Fruit fly (Drosophila melanogaster): ENCODE data around the gene mab-21.

The mab-21 gene

dm6 chrX:6059135-6059824 lies 46.3 kb upstream of the mab-21 start (continued):
- no peak for TF ChIP-seq CG6791 (GFP tag; IDR thresholded peaks at IDR 0.05; ENCODE audit: partially characterized antibody)
- TF ChIP-seq Ptx1 (GFP tag; IDR thresholded peaks at IDR 0.05), result peak; percentile 23; the same call in 1 of the 2 replicates
- no peak for TF ChIP-seq CrebB (tag; optimal IDR thresholded peaks at IDR 0.05)
- no peak for TF ChIP-seq CG14667 (GFP tag; IDR thresholded peaks at IDR 0.05)
- TF ChIP-seq B-H1 (GFP tag; IDR thresholded peaks at IDR 0.05), result peak; percentile 16; the same call in 1 of the 3 replicates
- TF ChIP-seq CG17802 (tag; optimal IDR thresholded peaks at IDR 0.05), result no peak
- no peak for TF ChIP-seq da (GFP tag; optimal IDR thresholded peaks at IDR 0.05)
- TF ChIP-seq Doc3 (GFP tag; IDR thresholded peaks at IDR 0.05; ENCODE audit: partially characterized antibody), result no peak
- no peak for TF ChIP-seq dati (GFP tag; IDR thresholded peaks at IDR 0.05)
- no peak for TF ChIP-seq CG1233 (GFP tag; optimal IDR thresholded peaks at IDR 0.05)
- TF ChIP-seq Kr (GFP tag; optimal IDR thresholded peaks at IDR 0.05), result no peak
- no peak for TF ChIP-seq CG12744 (GFP tag; optimal IDR thresholded peaks at IDR 0.05)
- peak in 1 of 2 experiments; percentile 2 for TF ChIP-seq chif (GFP tag; optimal IDR thresholded peaks at IDR 0.05)
- 0 out of 3 replicates have a peak, but pooled peaks have one; percentile 31 for TF ChIP-seq otp (GFP tag; IDR thresholded peaks at IDR 0.05)
- no peak for TF ChIP-seq CG10431 (GFP tag; optimal IDR thresholded peaks at IDR 0.05)
- TF ChIP-seq CG30403 (GFP tag; optimal IDR thresholded peaks at IDR 0.05), result peak; percentile 17
- no peak for TF ChIP-seq Ravus (GFP tag; IDR thresholded peaks at IDR 0.05)
- no peak for TF ChIP-seq seq (GFP tag; IDR thresholded peaks at IDR 0.05)
- no peak for TF ChIP-seq her (GFP tag; optimal IDR thresholded peaks at IDR 0.05)
- TF ChIP-seq Opbp (GFP tag; IDR thresholded peaks at IDR 0.05; ENCODE audit: partially characterized antibody), result no peak
- no peak for TF ChIP-seq CG7372 (GFP tag; IDR thresholded peaks at IDR 0.05)
- no peak for TF ChIP-seq insv (GFP tag; optimal IDR thresholded peaks at IDR 0.05)
- no peak for TF ChIP-seq CG34376 (GFP tag; optimal IDR thresholded peaks at IDR 0.05)
- no peak for TF ChIP-seq CG10147 (GFP tag; optimal IDR thresholded peaks at IDR 0.05)
- no peak for TF ChIP-seq CG3407 (GFP tag; optimal IDR thresholded peaks at IDR 0.05)
- TF ChIP-seq peb (GFP tag; IDR thresholded peaks at IDR 0.05), result no peak
- peak; percentile 11 for TF ChIP-seq CG13424 (tag; optimal IDR thresholded peaks at IDR 0.05)
- no peak for TF ChIP-seq crol (GFP tag; IDR thresholded peaks at IDR 0.05)
- no peak for TF ChIP-seq wek (GFP tag; optimal IDR thresholded peaks at IDR 0.05)
- TF ChIP-seq CG11695 (GFP tag; IDR thresholded peaks at IDR 0.05), result 0 out of 3 replicates have a peak, but pooled peaks have one; percentile 33
- peak; percentile 48; the same call in 1 of the 2 replicates for TF ChIP-seq CG5953 (GFP tag; IDR thresholded peaks at IDR 0.05)
- no peak for TF ChIP-seq Dfd (GFP tag; optimal IDR thresholded peaks at IDR 0.05)
- peak; percentile 3 for TF ChIP-seq pum (GFP tag; optimal IDR thresholded peaks at IDR 0.05)
- TF ChIP-seq esg (GFP tag; conservative IDR thresholded peaks at IDR 0.05), result 0 out of 2 replicates have a peak, but pooled peaks have one; percentile 11
- no peak for TF ChIP-seq CG18599 (GFP tag; optimal IDR thresholded peaks at IDR 0.05)
- no peak; the same call in 2 of the 3 replicates for TF ChIP-seq CG34422 (GFP tag; IDR thresholded peaks at IDR 0.05)
- TF ChIP-seq CG1792 (GFP tag; optimal IDR thresholded peaks at IDR 0.05), result no peak
- TF ChIP-seq phol (tag; optimal IDR thresholded peaks at IDR 0.05), result peak; percentile 25
- no peak for TF ChIP-seq sna (GFP tag; IDR thresholded peaks at IDR 0.05; ENCODE audit: partially characterized antibody)
- no peak for TF ChIP-seq sc (optimal IDR thresholded peaks at IDR 0.05)
- TF ChIP-seq sc (GFP tag; optimal IDR thresholded peaks at IDR 0.05), result no peak
- no peak for TF ChIP-seq fd3F (GFP tag; optimal IDR thresholded peaks at IDR 0.05)
- TF ChIP-seq Ssrp (tag; optimal IDR thresholded peaks at IDR 0.05), result peak; percentile 21
- no peak for TF ChIP-seq MESR4 (GFP tag; optimal IDR thresholded peaks at IDR 0.05)
- no peak for TF ChIP-seq trh (GFP tag; optimal IDR thresholded peaks at IDR 0.05)
- no peak for TF ChIP-seq dm (GFP tag; optimal IDR thresholded peaks at IDR 0.05)
- TF ChIP-seq lola (GFP tag; optimal IDR thresholded peaks at IDR 0.05), result no peak
- TF ChIP-seq CG10959 (GFP tag; IDR thresholded peaks at IDR 0.05), result 0 out of 2 replicates have a peak, but pooled peaks have one; percentile 13
- no peak for TF ChIP-seq ase (GFP tag; IDR thresholded peaks at IDR 0.05)
- TF ChIP-seq tgo (GFP tag; IDR thresholded peaks at IDR 0.05), result 0 out of 3 replicates have a peak, but pooled peaks have one; percentile 16
